Fruit fly (Drosophila melanogaster): ENCODE measurements around the gene CG6661.

CG6661 gene

dm6 chr3L:14005627-14006287 is 28.8 kb upstream of the CG6661 start (continued):
- TF ChIP-seq Pdp1 (GFP tag; optimal IDR thresholded peaks at IDR 0.05) (peak in 1 of 2 experiments; percentile 91), CG32767 (GFP tag; IDR thresholded peaks at IDR 0.05) (no peak), az2 (GFP tag; optimal IDR thresholded peaks at IDR 0.05) (no peak), Xrp1 (GFP tag; IDR thresholded peaks at IDR 0.05) (no peak), dm (GFP tag; optimal IDR thresholded peaks at IDR 0.05) (no peak), fd64A (GFP tag; optimal IDR thresholded peaks at IDR 0.05) (no peak), CG14441 (GFP tag; IDR thresholded peaks at IDR 0.05) (no peak), Fer1 (GFP tag; optimal IDR thresholded peaks at IDR 0.05) (no peak), CG11504 (tag; optimal IDR thresholded peaks at IDR 0.05) (no peak), Deaf1 (tag; optimal IDR thresholded peaks at IDR 0.05) (no peak), CG11093 (GFP tag; IDR thresholded peaks at IDR 0.05) (no peak), ro (GFP tag; IDR thresholded peaks at IDR 0.05) (no peak), psq (GFP tag; optimal IDR thresholded peaks at IDR 0.05) (peak; percentile 25), CG9797 (GFP tag; optimal IDR thresholded peaks at IDR 0.05) (no peak), ash1 (GFP tag; optimal IDR thresholded peaks at IDR 0.05) (no peak), insv (GFP tag; optimal IDR thresholded peaks at IDR 0.05) (peak in 1 of 2 experiments; percentile 0), Nf-YA (GFP tag; IDR thresholded peaks at IDR 0.05) (no peak), HLHmδ (GFP tag; optimal IDR thresholded peaks at IDR 0.05) (no peak), CG6175 (GFP tag; IDR thresholded peaks at IDR 0.05) (no peak), CG13624 (GFP tag; optimal IDR thresholded peaks at IDR 0.05) (no peak), gsb-n (tag; optimal IDR thresholded peaks at IDR 0.05) (no peak), Hr78 (GFP tag; optimal IDR thresholded peaks at IDR 0.05) (no peak), lmd (GFP tag; IDR thresholded peaks at IDR 0.05) (no peak)

dm6 chr3L:14006704-14007126 is 27.9 kb upstream of the CG6661 start:
- TF ChIP-seq abd-A (tag; optimal IDR thresholded peaks at IDR 0.05) (no peak), CG15269 (tag; optimal IDR thresholded peaks at IDR 0.05) (no peak), pzg (GFP tag; optimal IDR thresholded peaks at IDR 0.05) (peak; percentile 33), Meics (GFP tag; optimal IDR thresholded peaks at IDR 0.05) (no peak), sisA (GFP tag; IDR thresholded peaks at IDR 0.05) (no peak), Drgx (GFP tag; IDR thresholded peaks at IDR 0.05) (peak; percentile 43; the same call in 1 of the 2 replicates), Bgb (GFP tag; IDR thresholded peaks at IDR 0.05; ENCODE audit: partially characterized antibody) (no peak; the same call in 1 of the 2 replicates), nom (GFP tag; optimal IDR thresholded peaks at IDR 0.05) (no peak), CG10565 (GFP tag; optimal IDR thresholded peaks at IDR 0.05) (no peak), CG7928 (GFP tag; optimal IDR thresholded peaks at IDR 0.05) (no peak), YL-1 (GFP tag; optimal IDR thresholded peaks at IDR 0.05) (peak; percentile 66), sug (tag; optimal IDR thresholded peaks at IDR 0.05) (no peak), tgo (GFP tag; IDR thresholded peaks at IDR 0.05) (0 out of 3 replicates have a peak, but pooled peaks have one; percentile 18), ase (GFP tag; IDR thresholded peaks at IDR 0.05) (no peak), Mes4 (GFP tag; optimal IDR thresholded peaks at IDR 0.05) (no peak), CG11696 (GFP tag; IDR thresholded peaks at IDR 0.05) (no peak), CG13894 (tag; optimal IDR thresholded peaks at IDR 0.05) (no peak), unc-4 (GFP tag; IDR thresholded peaks at IDR 0.05; ENCODE audit: partially characterized antibody) (peak; percentile 25; the same call in 1 of the 2 replicates), dmrt11E (tag; optimal IDR thresholded peaks at IDR 0.05) (no peak), sob (GFP tag; IDR thresholded peaks at IDR 0.05) (peak; percentile 29; the same call in 1 of the 2 replicates), sr (GFP tag; IDR thresholded peaks at IDR 0.05) (0 out of 3 replicates have a peak, but pooled peaks have one; percentile 28), CG12299 (tag; optimal IDR thresholded peaks at IDR 0.05) (no peak), grn (GFP tag; optimal IDR thresholded peaks at IDR 0.05) (no peak), z (GFP tag; IDR thresholded peaks at IDR 0.05) (no peak), lov (optimal IDR thresholded peaks at IDR 0.05) (no peak), lov (GFP tag; IDR thresholded peaks at IDR 0.05) (peak; percentile 13; the same call in 1 of the 3 replicates), CG12391 (tag; optimal IDR thresholded peaks at IDR 0.05) (no peak), ac (GFP tag; optimal IDR thresholded peaks at IDR 0.05) (no peak)
